Worm (Caenorhabditis elegans) whole organism, young adult: ENCODE results near the gene ntl-9.

ENCODE experiments used
- B0019.2 ChIP-seq: fragments of 200-800 bp; sonication (Bioruptor generic); conservative IDR thresholded peaks from 2 replicates; pipeline ENCODE4 v1.3.6; 2022; ENCODE audit warnings: missing genetic modification reagents, missing genetic modification characterization, missing compliant biosample characterization
- B0035.1 ChIP-seq: sonication (generic microtip); optimal IDR thresholded peaks from 2 replicates; lab custom pipeline; 2016; ENCODE audit warnings: missing genetic modification characterization, mild to moderate bottlenecking, missing compliant biosample characterization, missing genotype, missing genetic modification reagents
- D2030.7 ChIP-seq: fragments of 200-800 bp; sonication (Bioruptor generic); IDR thresholded peaks from 2 replicates; pipeline ENCODE4 v1.3.6; 2022; ENCODE audit warnings: missing genetic modification reagents, missing genetic modification characterization, missing compliant biosample characterization
- F10E7.11 ChIP-seq: sonication (generic microtip); optimal IDR thresholded peaks from 2 replicates; lab custom pipeline; 2017; ENCODE audit warnings: mild to moderate bottlenecking, missing genetic modification characterization, moderate library complexity, missing compliant biosample characterization
- F23B12.7 ChIP-seq: sonication (generic microtip); optimal IDR thresholded peaks from 2 replicates; lab custom pipeline; 2017; ENCODE audit warnings: missing genetic modification characterization, mild to moderate bottlenecking, missing compliant biosample characterization, antibody characterized with exemption, moderate library complexity; ENCODE audit not compliant: insufficient read depth
- F33H1.4 ChIP-seq: fragments of 200-800 bp; sonication (Bioruptor generic); IDR thresholded peaks from 2 replicates; pipeline ENCODE4 v1.3.6; 2022; ENCODE audit warnings: missing genetic modification reagents, missing genetic modification characterization, missing compliant biosample characterization
- F37B4.10 ChIP-seq: fragments of 200-800 bp; sonication (Bioruptor generic); IDR thresholded peaks from 2 replicates; pipeline ENCODE4 v1.3.6; 2022; ENCODE audit warnings: missing genetic modification characterization, missing compliant biosample characterization
- F52B5.7 ChIP-seq: sonication (generic microtip); optimal IDR thresholded peaks from 2 replicates; lab custom pipeline; 2016; ENCODE audit warnings: mild to moderate bottlenecking, missing genetic modification characterization, missing compliant biosample characterization
- F57C9.4 ChIP-seq: sonication (generic microtip); optimal IDR thresholded peaks from 2 replicates; lab custom pipeline; 2017; ENCODE audit warnings: mild to moderate bottlenecking, missing genetic modification characterization, missing compliant biosample characterization
- T26A5.8 ChIP-seq: sonication (generic microtip); optimal IDR thresholded peaks from 2 replicates; lab custom pipeline; 2016; ENCODE audit warnings: missing genetic modification characterization, missing compliant biosample characterization
- Y79H2A.3 ChIP-seq: fragments of 200-800 bp; sonication (Bioruptor generic); conservative IDR thresholded peaks from 2 replicates; pipeline ENCODE4 v1.3.6; 2022; ENCODE audit warnings: missing genetic modification reagents, missing genetic modification characterization, missing compliant biosample characterization
- Y95B8A.8 ChIP-seq: fragments of 200-800 bp; sonication (Bioruptor generic); IDR thresholded peaks from 2 replicates; pipeline ENCODE4 v1.3.6; 2022; ENCODE audit warnings: missing genetic modification reagents, missing genetic modification characterization, missing compliant biosample characterization
- aptf-2 ChIP-seq: fragments of 200-800 bp; sonication (Bioruptor generic); conservative IDR thresholded peaks from 2 replicates; pipeline ENCODE4 v1.3.6; 2022; ENCODE audit warnings: missing genetic modification reagents, missing genetic modification characterization, missing compliant biosample characterization
- attf-3 ChIP-seq: fragments of 200-800 bp; sonication (Bioruptor generic); conservative IDR thresholded peaks from 2 replicates; pipeline ENCODE4 v1.3.6; 2022; ENCODE audit warnings: missing genetic modification reagents, missing genetic modification characterization, missing compliant biosample characterization
- attf-5 ChIP-seq: fragments of 200-800 bp; sonication (Bioruptor generic); optimal IDR thresholded peaks from 2 replicates; lab custom pipeline; 2018; ENCODE audit warnings: mild to moderate bottlenecking, missing genetic modification characterization, missing compliant biosample characterization
- bed-1 ChIP-seq: fragments of 200-800 bp; sonication (Bioruptor generic); IDR thresholded peaks from 2 replicates; pipeline ENCODE4 v1.3.6; 2022; ENCODE audit warnings: missing genetic modification reagents, missing genetic modification characterization, missing compliant biosample characterization
- ccch-3 ChIP-seq: fragments of 200-800 bp; sonication (Bioruptor generic); optimal IDR thresholded peaks from 2 replicates; lab custom pipeline; 2018; ENCODE audit warnings: mild to moderate bottlenecking, missing genetic modification characterization, missing compliant biosample characterization
- ceh-27 ChIP-seq: fragments of 200-800 bp; sonication (Bioruptor generic); optimal IDR thresholded peaks from 2 replicates; lab custom pipeline; 2018; ENCODE audit warnings: mild to moderate bottlenecking, missing genetic modification characterization, moderate library complexity, missing compliant biosample characterization
- ceh-58 ChIP-seq: fragments of 200-800 bp; sonication (Bioruptor generic); IDR thresholded peaks from 2 replicates; pipeline ENCODE4 v1.3.6; 2022; ENCODE audit warnings: missing genetic modification characterization, missing compliant biosample characterization
- ceh-91 ChIP-seq: fragments of 200-800 bp; sonication (Bioruptor generic); IDR thresholded peaks from 2 replicates; pipeline ENCODE4 v1.3.6; 2022; ENCODE audit warnings: missing genetic modification reagents, missing genetic modification characterization, missing compliant biosample characterization
- die-1 ChIP-seq: sonication (generic microtip); optimal IDR thresholded peaks from 2 replicates; lab custom pipeline; 2016; ENCODE audit warnings: missing genotype, mild to moderate bottlenecking, missing genetic modification characterization, missing compliant biosample characterization
- dox-1 ChIP-seq: fragments of 200-800 bp; sonication (Bioruptor generic); IDR thresholded peaks from 2 replicates; pipeline ENCODE4 v1.3.6; 2022; ENCODE audit warnings: missing genetic modification reagents, missing genetic modification characterization, missing compliant biosample characterization
- dpff-1 ChIP-seq: sonication (generic microtip); optimal IDR thresholded peaks from 2 replicates; lab custom pipeline; 2017; ENCODE audit warnings: mild to moderate bottlenecking, missing genetic modification characterization, missing compliant biosample characterization
- dpl-1 ChIP-seq: fragments of 150-350 bp; optimal IDR thresholded peaks from 2 replicates; lab custom pipeline; 2014; ENCODE audit warnings: missing biosample characterization, missing genetic modification reagents, missing genetic modification characterization
- egl-18 ChIP-seq: fragments of 200-800 bp; sonication (Bioruptor generic); IDR thresholded peaks from 2 replicates; pipeline ENCODE4 v1.3.6; 2022; ENCODE audit warnings: missing genetic modification reagents, missing genetic modification characterization, missing compliant biosample characterization
- egl-44 ChIP-seq: fragments of 200-800 bp; sonication (Bioruptor generic); IDR thresholded peaks from 2 replicates; pipeline ENCODE4 v1.3.6; 2022; ENCODE audit warnings: missing genetic modification reagents, missing genetic modification characterization, missing compliant biosample characterization
- egrh-3 ChIP-seq: fragments of 200-800 bp; sonication (Bioruptor generic); IDR thresholded peaks from 2 replicates; pipeline ENCODE4 v1.3.6; 2022; ENCODE audit warnings: missing genetic modification reagents, missing genetic modification characterization, missing compliant biosample characterization
- ets-4 ChIP-seq: fragments of 200-800 bp; sonication (Bioruptor generic); optimal IDR thresholded peaks from 2 replicates; lab custom pipeline; 2018; ENCODE audit warnings: mild to moderate bottlenecking, missing genetic modification characterization, missing compliant biosample characterization
- gei-17 ChIP-seq: fragments of 200-800 bp; sonication (Bioruptor generic); optimal IDR thresholded peaks from 2 replicates; lab custom pipeline; 2018; ENCODE audit warnings: mild to moderate bottlenecking, missing genetic modification characterization, missing compliant biosample characterization
- him-1 ChIP-seq: sonication (generic microtip); optimal IDR thresholded peaks from 2 replicates; lab custom pipeline; 2016; ENCODE audit warnings: missing genotype, missing genetic modification reagents, missing genetic modification characterization, missing compliant biosample characterization
- hlh-12 ChIP-seq: sonication (generic microtip); optimal IDR thresholded peaks from 2 replicates; lab custom pipeline; 2016; ENCODE audit warnings: missing genetic modification characterization, missing compliant biosample characterization
- let-607 ChIP-seq, 2 experiments: fragments of 200-800 bp in 1 of 2; sonication (Bioruptor generic) in 1 of 2; sonication (generic microtip) in 1 of 2; optimal IDR thresholded peaks; 2 replicates each; lab custom pipeline; 2016 to 2018; ENCODE audit warnings: mild to moderate bottlenecking in 2 of 2, missing compliant biosample characterization in 2 of 2, missing genetic modification characterization in 2 of 2, moderate library complexity in 2 of 2, missing genotype in 1 of 2
- lin-35 ChIP-seq, 3 experiments: fragments of 150-350 bp in 2 of 3; sonication (generic microtip) in 1 of 3; optimal IDR thresholded peaks; 2 replicates each; lab custom pipeline; 2014 to 2018; ENCODE audit warnings: missing biosample characterization in 3 of 3, missing genetic modification characterization in 3 of 3, missing genetic modification reagents in 3 of 3
- lin-54 ChIP-seq: fragments of 200-800 bp; sonication (Bioruptor generic); optimal IDR thresholded peaks from 2 replicates; lab custom pipeline; 2018; ENCODE audit warnings: mild to moderate bottlenecking, missing genetic modification characterization, missing compliant biosample characterization
- madf-8 ChIP-seq: fragments of 200-800 bp; sonication (Bioruptor generic); conservative IDR thresholded peaks from 2 replicates; pipeline ENCODE4 v1.3.6; 2022; ENCODE audit warnings: missing genetic modification reagents, missing genetic modification characterization, missing compliant biosample characterization
- nfyb-1 ChIP-seq: fragments of 200-800 bp; sonication (Bioruptor generic); IDR thresholded peaks from 2 replicates; pipeline ENCODE4 v1.3.6; 2022; ENCODE audit warnings: missing genetic modification reagents, missing genetic modification characterization, missing compliant biosample characterization
- nhr-90 ChIP-seq: sonication (generic microtip); optimal IDR thresholded peaks from 2 replicates; lab custom pipeline; 2016; ENCODE audit warnings: missing genotype, mild to moderate bottlenecking, missing genetic modification characterization, missing compliant biosample characterization
- pbrm-1 ChIP-seq: fragments of 200-800 bp; sonication (Bioruptor generic); IDR thresholded peaks from 2 replicates; pipeline ENCODE4 v1.3.6; 2022; ENCODE audit warnings: missing genetic modification reagents, missing genetic modification characterization, missing compliant biosample characterization
- pha-4 ChIP-seq: fragments of 150-350 bp; sonication (generic microtip); optimal IDR thresholded peaks from 2 replicates; lab custom pipeline; 2014; ENCODE audit warnings: missing biosample characterization, missing genetic modification reagents, missing genetic modification characterization
- sea-2 ChIP-seq: fragments of 200-800 bp; sonication (Bioruptor generic); IDR thresholded peaks from 2 replicates; pipeline ENCODE4 v1.3.6; 2022; ENCODE audit warnings: missing genetic modification characterization, missing compliant biosample characterization
- tbp1 ChIP-seq: fragments of 200-800 bp; sonication (Bioruptor generic); optimal IDR thresholded peaks from 2 replicates; lab custom pipeline; 2018; ENCODE audit warnings: mild to moderate bottlenecking, missing genetic modification characterization, missing compliant biosample characterization
- unc-130 ChIP-seq: sonication (generic microtip); optimal IDR thresholded peaks from 2 replicates; lab custom pipeline; 2016; ENCODE audit warnings: missing genetic modification reagents, missing genetic modification characterization, missing compliant biosample characterization
- xnd-1 ChIP-seq: sonication (generic microtip); optimal IDR thresholded peaks from 2 replicates; lab custom pipeline; 2016; ENCODE audit warnings: missing genotype, missing genetic modification reagents, missing genetic modification characterization, missing compliant biosample characterization
- zfh-2 ChIP-seq: fragments of 200-800 bp; sonication (Bioruptor generic); conservative IDR thresholded peaks from 2 replicates; pipeline ENCODE4 v1.3.6; 2022; ENCODE audit warnings: missing genetic modification reagents, missing genetic modification characterization, missing compliant biosample characterization
- zim-3 ChIP-seq: sonication (generic microtip); optimal IDR thresholded peaks from 2 replicates; lab custom pipeline; 2017; ENCODE audit warnings: mild to moderate bottlenecking, missing genetic modification characterization, moderate library complexity, missing compliant biosample characterization
- ztf-25 ChIP-seq: fragments of 200-800 bp; sonication (Bioruptor generic); IDR thresholded peaks from 2 replicates; pipeline ENCODE4 v1.3.6; 2022; ENCODE audit warnings: missing genetic modification reagents, missing genetic modification characterization, missing compliant biosample characterization
- ztf-26 ChIP-seq: sonication (generic microtip); optimal IDR thresholded peaks from 2 replicates; lab custom pipeline; 2017; ENCODE audit warnings: missing genetic modification characterization, missing compliant biosample characterization
- ztf-28 ChIP-seq: fragments of 200-800 bp; sonication (Bioruptor generic); IDR thresholded peaks from 2 replicates; pipeline ENCODE4 v1.3.6; 2022; ENCODE audit warnings: missing genetic modification reagents, missing genetic modification characterization, missing compliant biosample characterization

The ntl-9 gene

DNA sequence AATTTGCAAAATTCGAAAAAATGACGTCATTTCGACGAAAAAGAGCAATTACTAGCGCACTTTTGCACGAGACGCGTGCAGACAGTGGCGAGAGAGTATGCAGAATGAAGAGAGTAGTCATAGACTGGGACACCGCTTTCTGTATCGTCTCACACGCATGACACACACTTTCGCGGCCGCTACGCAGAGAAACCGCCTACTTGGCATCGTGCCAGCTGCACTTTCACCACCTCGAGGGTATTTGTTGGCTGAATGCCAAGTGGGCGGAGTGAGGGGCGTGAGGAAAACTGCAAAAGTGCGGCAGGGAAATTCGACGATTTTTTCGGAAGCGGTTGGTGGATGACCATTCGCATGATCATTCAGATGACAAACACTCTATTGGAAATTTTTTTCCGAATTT lies 44.6 kb upstream of the ntl-9 start (continued):
- TF ChIP-seq ztf-26, result peak; percentile 99
- TF ChIP-seq nhr-90 (tag; lab: Kevin White, UChicago), result peak; percentile 97
- peak; percentile 41 for TF ChIP-seq D2030.7
- peak; percentile 64 for TF ChIP-seq zim-3 (tag; lab: Kevin White, UChicago)
- 0 out of 2 replicates have a peak, but pooled peaks have one; percentile 70 for TF ChIP-seq ztf-25 (GFP tag; lab: Robert Waterston, UW)
- no peak for TF ChIP-seq ccch-3
- TF ChIP-seq B0019.2 (GFP tag; lab: Robert Waterston, UW), result peak; percentile 71
- TF ChIP-seq pbrm-1 (GFP tag; lab: Robert Waterston, UW), result peak; percentile 97
- peak; percentile 32 for TF ChIP-seq dpl-1 (GFP tag; lab: Kevin White, UChicago)
- peak; percentile 99 for TF ChIP-seq attf-5
- TF ChIP-seq ztf-28 (GFP tag; lab: Robert Waterston, UW), result peak; percentile 86
- TF ChIP-seq ets-4 (GFP tag; lab: Kevin White, UChicago), result peak; percentile 99
- peak; percentile 97 for TF ChIP-seq sea-2 (GFP tag; lab: Robert Waterston, UW)
- peak; percentile 99 for TF ChIP-seq dox-1 (GFP tag; lab: Robert Waterston, UW)
- TF ChIP-seq ceh-58, result peak; percentile 84; the same call in 1 of the 2 replicates
- peak; percentile 80 for TF ChIP-seq F10E7.11 (tag; lab: Kevin White, UChicago)
- TF ChIP-seq F52B5.7, result peak; percentile 95
- TF ChIP-seq egl-18 (GFP tag; lab: Robert Waterston, UW), result peak; percentile 94
- peak; percentile 70 for TF ChIP-seq egrh-3
- peak; percentile 7 for TF ChIP-seq dpff-1 (tag; lab: Kevin White, UChicago)
- peak; percentile 41 for TF ChIP-seq F23B12.7 (tag; lab: Kevin White, UChicago)
- TF ChIP-seq Y79H2A.3, result peak; percentile 76
- peak; percentile 96 for TF ChIP-seq lin-54
- TF ChIP-seq madf-8 (GFP tag; lab: Robert Waterston, UW), result peak; percentile 47
- no peak for TF ChIP-seq him-1 (tag; lab: Kevin White, UChicago)
- TF ChIP-seq egl-44, result peak; percentile 98
- TF ChIP-seq ceh-91 (GFP tag; lab: Robert Waterston, UW), result peak; percentile 64
- peak; percentile 78 for TF ChIP-seq F33H1.4 (GFP tag; lab: Robert Waterston, UW)
- TF ChIP-seq gei-17 (GFP tag; lab: Kevin White, UChicago), result peak; percentile 92
- TF ChIP-seq lin-35 (GFP tag; optimal IDR thresholded peaks at IDR 0.05; lab: Kevin White, UChicago), result peak in 2 of 3 experiments; percentile 68 to 96
- peak; percentile 96 for TF ChIP-seq Y95B8A.8 (GFP tag; lab: Robert Waterston, UW)
- peak; percentile 84 for TF ChIP-seq pha-4
- TF ChIP-seq hlh-12, result no peak
- peak; percentile 58 for TF ChIP-seq F57C9.4 (tag; lab: Kevin White, UChicago)
- peak; percentile 94 for TF ChIP-seq F37B4.10
- peak; percentile 91 for TF ChIP-seq die-1 (tag; lab: Kevin White, UChicago)
- peak; percentile 94 to 95 for TF ChIP-seq let-607 (tag; optimal IDR thresholded peaks at IDR 0.05; lab: Kevin White, UChicago)
- peak; percentile 86; the same call in 1 of the 2 replicates for TF ChIP-seq bed-1 (GFP tag; lab: Robert Waterston, UW)
- no peak for TF ChIP-seq T26A5.8
- TF ChIP-seq xnd-1 (tag; lab: Kevin White, UChicago), result no peak
- TF ChIP-seq unc-130, result peak; percentile 9
- TF ChIP-seq tbp1 (GFP tag; lab: Kevin White, UChicago), result peak; percentile 77
- peak; percentile 100 for TF ChIP-seq zfh-2 (GFP tag; lab: Robert Waterston, UW)
- peak; percentile 76 for TF ChIP-seq attf-3 (GFP tag; lab: Robert Waterston, UW)
- TF ChIP-seq nfyb-1 (GFP tag; lab: Robert Waterston, UW), result peak; percentile 99
- peak; percentile 100 for TF ChIP-seq ceh-27 (GFP tag; lab: Kevin White, UChicago)
- peak; percentile 73; the same call in 1 of the 2 replicates for TF ChIP-seq aptf-2
- peak; percentile 93 for TF ChIP-seq B0035.1 (tag; lab: Kevin White, UChicago)
